Fruit fly (Drosophila melanogaster) whole organism, embryonic: ENCODE measurements around the gene CG7906.
A peak's percentile ranks its signal among the peaks of the same experiment; 100 is the strongest.

Source experiments
- Bdp1 ChIP-seq: fragments of 200-800 bp; sonication (Bioruptor generic); optimal IDR thresholded peaks from 3 replicates; lab custom pipeline; 2016; ENCODE audit warnings: missing biosample characterization, missing genetic modification characterization
- CG10209 ChIP-seq: fragments of 200-800 bp; sonication (Bioruptor generic); optimal IDR thresholded peaks from 3 replicates; lab custom pipeline; 2017; ENCODE audit warnings: missing biosample characterization, mild to moderate bottlenecking, missing genetic modification characterization, missing genetic modification reagents
- CG10431 ChIP-seq: fragments of 200-800 bp; sonication (Bioruptor generic); optimal IDR thresholded peaks from 3 replicates; lab custom pipeline; 2018; ENCODE audit warnings: missing biosample characterization, mild to moderate bottlenecking, missing genetic modification characterization
- CG10543 ChIP-seq: fragments of 200-800 bp; sonication (Bioruptor generic); optimal IDR thresholded peaks from 3 replicates; lab custom pipeline; 2017; ENCODE audit warnings: missing biosample characterization, mild to moderate bottlenecking, missing genetic modification characterization, moderate library complexity
- CG15073 ChIP-seq: fragments of 200-800 bp; sonication (Bioruptor generic); optimal IDR thresholded peaks from 2 replicates; lab custom pipeline; 2016; ENCODE audit warnings: missing biosample characterization, missing genetic modification characterization
- CG15269 ChIP-seq: fragments of 200-800 bp; sonication (Bioruptor generic); optimal IDR thresholded peaks from 2 replicates; lab custom pipeline; 2018; ENCODE audit warnings: missing biosample characterization, mild to moderate bottlenecking, missing genetic modification characterization, moderate library complexity
- CG15601 ChIP-seq: fragments of 200-800 bp; sonication (Bioruptor generic); optimal IDR thresholded peaks from 3 replicates; lab custom pipeline; 2019; ENCODE audit warnings: missing biosample characterization, mild to moderate bottlenecking, missing genetic modification characterization, moderate library complexity
- CG16813 ChIP-seq: fragments of 200-800 bp; sonication (Bioruptor generic); IDR thresholded peaks from 3 replicates; pipeline ENCODE4 v1.3.6; 2022; ENCODE audit warnings: missing biosample characterization, missing genetic modification characterization; ENCODE audit not compliant: partially characterized antibody
- CG17361 ChIP-seq: fragments of 200-800 bp; sonication (Bioruptor generic); IDR thresholded peaks from 3 replicates; pipeline ENCODE4 v1.3.6; 2022; ENCODE audit warnings: missing biosample characterization, missing genetic modification characterization
- CG17385 ChIP-seq: fragments of 200-800 bp; sonication (Bioruptor generic); optimal IDR thresholded peaks from 3 replicates; lab custom pipeline; 2018; ENCODE audit warnings: missing biosample characterization, mild to moderate bottlenecking, missing genetic modification characterization
- CG18262 ChIP-seq: fragments of 200-800 bp; optimal IDR thresholded peaks from 3 replicates; lab custom pipeline; 2019; ENCODE audit warnings: missing biosample characterization, mild to moderate bottlenecking, missing genetic modification characterization, moderate library complexity
- CG18476 ChIP-seq: fragments of 200-800 bp; sonication (Bioruptor generic); optimal IDR thresholded peaks from 2 replicates; lab custom pipeline; 2016; ENCODE audit warnings: missing biosample characterization, mild to moderate bottlenecking, missing genetic modification characterization
- CG18619 ChIP-seq: fragments of 200-800 bp; sonication (Bioruptor generic); optimal IDR thresholded peaks from 3 replicates; lab custom pipeline; 2017; ENCODE audit warnings: missing biosample characterization, mild to moderate bottlenecking, missing genetic modification characterization
- CG2120 ChIP-seq: fragments of 200-800 bp; sonication (Bioruptor generic); optimal IDR thresholded peaks from 3 replicates; lab custom pipeline; 2016; ENCODE audit warnings: missing biosample characterization, missing genetic modification characterization
- CG2202 ChIP-seq: fragments of 200-800 bp; sonication (Bioruptor generic); optimal IDR thresholded peaks from 2 replicates; lab custom pipeline; 2018; ENCODE audit warnings: missing biosample characterization, mild to moderate bottlenecking, missing genetic modification characterization
- CG33213 ChIP-seq: fragments of 200-800 bp; sonication (Bioruptor generic); optimal IDR thresholded peaks from 3 replicates; lab custom pipeline; 2016; ENCODE audit warnings: missing biosample characterization, missing genetic modification characterization
- CG33557 ChIP-seq: fragments of 200-800 bp; sonication (Bioruptor generic); optimal IDR thresholded peaks from 2 replicates; lab custom pipeline; 2019; ENCODE audit warnings: missing biosample characterization, mild to moderate bottlenecking, missing genetic modification characterization, moderate library complexity
- CG34224 ChIP-seq: fragments of 200-800 bp; sonication (Bioruptor generic); IDR thresholded peaks from 3 replicates; pipeline ENCODE4 v1.3.6; 2022; ENCODE audit warnings: missing biosample characterization, missing genetic modification characterization; ENCODE audit not compliant: partially characterized antibody
- CG34376 ChIP-seq: fragments of 200-800 bp; sonication (Bioruptor generic); optimal IDR thresholded peaks from 2 replicates; lab custom pipeline; 2018; ENCODE audit warnings: missing biosample characterization, mild to moderate bottlenecking, missing genetic modification characterization
- CG42726 ChIP-seq: fragments of 200-800 bp; sonication (Bioruptor generic); IDR thresholded peaks from 2 replicates; pipeline ENCODE4 v1.3.6; 2022; ENCODE audit warnings: missing biosample characterization, missing genetic modification characterization; ENCODE audit not compliant: partially characterized antibody
- CG4360 ChIP-seq: fragments of 200-800 bp; sonication (Bioruptor generic); IDR thresholded peaks from 2 replicates; pipeline ENCODE4 v1.3.6; 2022; ENCODE audit warnings: missing biosample characterization, missing genetic modification characterization
- CG7556 ChIP-seq: fragments of 200-800 bp; sonication (Bioruptor generic); optimal IDR thresholded peaks from 2 replicates; lab custom pipeline; 2017; ENCODE audit warnings: missing biosample characterization, mild to moderate bottlenecking, missing genetic modification characterization
- CG8944 ChIP-seq: fragments of 200-800 bp; sonication (Bioruptor generic); optimal IDR thresholded peaks from 3 replicates; lab custom pipeline; 2016; ENCODE audit warnings: missing biosample characterization, missing genetic modification characterization
- CG9876 ChIP-seq: fragments of 200-800 bp; sonication (Bioruptor generic); optimal IDR thresholded peaks from 2 replicates; lab custom pipeline; 2016; ENCODE audit warnings: missing biosample characterization, missing genetic modification characterization
- HmgZ ChIP-seq: fragments of 200-800 bp; sonication (Bioruptor generic); optimal IDR thresholded peaks from 2 replicates; lab custom pipeline; 2018; ENCODE audit warnings: missing biosample characterization, mild to moderate bottlenecking, missing genetic modification characterization
- Lhr ChIP-seq: fragments of 200-800 bp; sonication (Bioruptor generic); optimal IDR thresholded peaks from 3 replicates; lab custom pipeline; 2017; ENCODE audit warnings: mild to moderate bottlenecking, missing biosample characterization, missing genetic modification reagents, missing genetic modification characterization
- Nf-YC ChIP-seq: fragments of 200-800 bp; optimal IDR thresholded peaks from 3 replicates; lab custom pipeline; 2019; ENCODE audit warnings: missing biosample characterization, mild to moderate bottlenecking, missing genetic modification characterization, moderate library complexity
- NfI ChIP-seq: fragments of 200-800 bp; sonication (Bioruptor generic); optimal IDR thresholded peaks from 3 replicates; lab custom pipeline; 2018; ENCODE audit warnings: missing biosample characterization, mild to moderate bottlenecking, missing genetic modification characterization, moderate library complexity
- Pdp1 ChIP-seq, 2 experiments: fragments of 200-800 bp; sonication (Bioruptor generic); optimal IDR thresholded peaks; 3 replicates each; lab custom pipeline; 2016; ENCODE audit warnings: missing biosample characterization in 2 of 2, missing genetic modification characterization in 2 of 2, mild to moderate bottlenecking in 1 of 2, moderate library complexity in 1 of 2
- Rx ChIP-seq: fragments of 200-800 bp; sonication (Bioruptor generic); IDR thresholded peaks from 2 replicates; pipeline ENCODE4 v1.3.6; 2022; ENCODE audit warnings: missing biosample characterization, missing genetic modification characterization
- Sry-β ChIP-seq: fragments of 200-800 bp; sonication (Bioruptor generic); optimal IDR thresholded peaks from 2 replicates; lab custom pipeline; 2018; ENCODE audit warnings: missing biosample characterization, mild to moderate bottlenecking, missing genetic modification characterization, moderate library complexity
- Xrp1 ChIP-seq: fragments of 200-800 bp; sonication (Bioruptor generic); IDR thresholded peaks from 2 replicates; pipeline ENCODE4 v1.3.6; 2022; ENCODE audit warnings: missing biosample characterization, missing genetic modification characterization
- abd-A ChIP-seq: fragments of 200-800 bp; sonication (Bioruptor generic); optimal IDR thresholded peaks from 3 replicates; lab custom pipeline; 2019; ENCODE audit warnings: missing biosample characterization, mild to moderate bottlenecking, missing genetic modification characterization, moderate library complexity
- amos ChIP-seq: fragments of 200-800 bp; sonication (Bioruptor generic); IDR thresholded peaks from 2 replicates; pipeline ENCODE4 v1.3.6; 2022; ENCODE audit warnings: missing biosample characterization, missing genetic modification characterization; ENCODE audit not compliant: partially characterized antibody
- ato ChIP-seq: fragments of 200-800 bp; sonication (Bioruptor generic); IDR thresholded peaks from 2 replicates; pipeline ENCODE4 v1.3.6; 2022; ENCODE audit warnings: missing biosample characterization, missing genetic modification characterization; ENCODE audit not compliant: partially characterized antibody
- crc ChIP-seq: fragments of 200-800 bp; sonication (Bioruptor generic); optimal IDR thresholded peaks from 2 replicates; lab custom pipeline; 2016; ENCODE audit warnings: missing biosample characterization, missing genetic modification characterization
- grn ChIP-seq: fragments of 200-800 bp; sonication (Bioruptor generic); optimal IDR thresholded peaks from 3 replicates; lab custom pipeline; 2017; ENCODE audit warnings: missing biosample characterization, missing genetic modification characterization
- gsb-n ChIP-seq: fragments of 200-800 bp; sonication (Bioruptor generic); optimal IDR thresholded peaks from 3 replicates; lab custom pipeline; 2018; ENCODE audit warnings: missing biosample characterization, mild to moderate bottlenecking, missing genetic modification characterization
- hbn ChIP-seq: fragments of 200-800 bp; sonication (Bioruptor generic); IDR thresholded peaks from 2 replicates; pipeline ENCODE4 v1.3.6; 2022; ENCODE audit warnings: missing biosample characterization, missing genetic modification characterization; ENCODE audit not compliant: partially characterized antibody
- knrl ChIP-seq: fragments of 200-800 bp; sonication (Bioruptor generic); IDR thresholded peaks from 3 replicates; pipeline ENCODE4 v1.3.6; 2022; ENCODE audit warnings: missing biosample characterization, missing genetic modification characterization; ENCODE audit not compliant: partially characterized antibody
- lola ChIP-seq, 3 experiments: fragments of >200 bp in 2 of 3; fragments of 200-800 bp in 1 of 3; sonication (Bioruptor generic) in 1 of 3; optimal IDR thresholded peaks; 2 replicates each; lab custom pipeline; 2017 to 2019; ENCODE audit warnings: missing biosample characterization in 3 of 3, missing genetic modification characterization in 3 of 3, mild to moderate bottlenecking in 1 of 3, moderate library complexity in 1 of 3
- mld ChIP-seq: fragments of 200-800 bp; sonication (Bioruptor generic); IDR thresholded peaks from 3 replicates; pipeline ENCODE4 v1.3.6; 2022; ENCODE audit warnings: missing biosample characterization, missing genetic modification characterization; ENCODE audit not compliant: partially characterized antibody
- salm ChIP-seq: fragments of 200-800 bp; sonication (Bioruptor generic); optimal IDR thresholded peaks from 2 replicates; lab custom pipeline; 2018; ENCODE audit warnings: missing biosample characterization, mild to moderate bottlenecking, missing genetic modification characterization
- slbo ChIP-seq: fragments of 200-800 bp; sonication (Bioruptor generic); IDR thresholded peaks from 2 replicates; pipeline ENCODE4 v1.3.6; 2022; ENCODE audit warnings: missing biosample characterization, missing genetic modification characterization
- so ChIP-seq: fragments of 200-800 bp; sonication (Bioruptor generic); IDR thresholded peaks from 3 replicates; pipeline ENCODE4 v1.3.6; 2022; ENCODE audit warnings: missing biosample characterization, missing genetic modification characterization
- unc-4 ChIP-seq: fragments of 200-800 bp; sonication (Bioruptor generic); IDR thresholded peaks from 2 replicates; pipeline ENCODE4 v1.3.6; 2022; ENCODE audit warnings: missing biosample characterization, missing genetic modification characterization; ENCODE audit not compliant: partially characterized antibody
- vnd ChIP-seq: fragments of 200-800 bp; sonication (Bioruptor generic); IDR thresholded peaks from 3 replicates; pipeline ENCODE4 v1.3.6; 2022; ENCODE audit warnings: missing biosample characterization, missing genetic modification characterization; ENCODE audit not compliant: partially characterized antibody
- vvl ChIP-seq: fragments of 200-800 bp; sonication (Bioruptor generic); IDR thresholded peaks from 2 replicates; pipeline ENCODE4 v1.3.6; 2022; ENCODE audit warnings: missing biosample characterization, missing genetic modification characterization

The CG7906 gene

dm6 chr3L:14212300-14212893 lies 24.0 kb upstream of the CG7906 start (continued):
- TF ChIP-seq CG42726 (GFP tag; lab: Robert Waterston, UW) (peak; percentile 72), Xrp1 (GFP tag; lab: Robert Waterston, UW) (no peak), CG33213 (GFP tag; lab: Kevin White, UChicago) (no peak), CG15601 (tag; lab: Kevin White, UChicago) (no peak), CG18476 (GFP tag; lab: Kevin White, UChicago) (no peak), Lhr (GFP tag; lab: Kevin White, UChicago) (peak; percentile 14), CG7556 (GFP tag; lab: Kevin White, UChicago) (no peak), CG15269 (tag; lab: Kevin White, UChicago) (no peak), vvl (GFP tag; lab: Robert Waterston, UW) (peak; percentile 61; the same call in 1 of the 2 replicates), unc-4 (GFP tag; lab: Robert Waterston, UW) (no peak; the same call in 1 of the 2 replicates), HmgZ (tag; lab: Kevin White, UChicago) (peak; percentile 12), CG16813 (GFP tag; lab: Robert Waterston, UW) (peak; percentile 45; the same call in 2 of the 3 replicates), vnd (GFP tag; lab: Robert Waterston, UW) (0 out of 3 replicates have a peak, but pooled peaks have one; percentile 17), CG15073 (GFP tag; lab: Kevin White, UChicago) (no peak), abd-A (no peak), slbo (GFP tag; lab: Robert Waterston, UW) (no peak), so (GFP tag; lab: Robert Waterston, UW) (no peak), Sry-β (GFP tag; lab: Kevin White, UChicago) (no peak), CG34224 (GFP tag; lab: Robert Waterston, UW) (no peak), CG8944 (GFP tag; lab: Kevin White, UChicago) (no peak), CG18262 (tag; lab: Kevin White, UChicago) (no peak), CG17361 (GFP tag; lab: Robert Waterston, UW) (peak; percentile 47; the same call in 1 of the 3 replicates), CG9876 (GFP tag; lab: Kevin White, UChicago) (no peak), Pdp1 (GFP tag; optimal IDR thresholded peaks at IDR 0.05; lab: Kevin White, UChicago) (no peak), CG17385 (GFP tag; lab: Kevin White, UChicago) (no peak), knrl (GFP tag; lab: Robert Waterston, UW) (peak; percentile 66), CG2202 (tag; lab: Kevin White, UChicago) (no peak), CG10431 (GFP tag; lab: Kevin White, UChicago) (no peak), CG10543 (GFP tag; lab: Kevin White, UChicago) (no peak), CG18619 (GFP tag; lab: Kevin White, UChicago) (no peak), gsb-n (tag; lab: Kevin White, UChicago) (no peak), mld (no peak), crc (GFP tag; lab: Kevin White, UChicago) (no peak), NfI (no peak), amos (GFP tag; lab: Robert Waterston, UW) (peak; percentile 42), ato (GFP tag; lab: Robert Waterston, UW) (peak; percentile 18; the same call in 1 of the 2 replicates), salm (tag; lab: Kevin White, UChicago) (no peak), lola (GFP tag; optimal IDR thresholded peaks at IDR 0.05; lab: Kevin White, UChicago) (no peak), CG2120 (GFP tag; lab: Kevin White, UChicago) (no peak), CG4360 (GFP tag; lab: Robert Waterston, UW) (no peak), CG10209 (GFP tag; lab: Kevin White, UChicago) (no peak), hbn (GFP tag; lab: Robert Waterston, UW) (no peak), Rx (GFP tag; lab: Robert Waterston, UW) (no peak), CG34376 (GFP tag; lab: Kevin White, UChicago) (no peak), grn (no peak), Nf-YC (tag; lab: Kevin White, UChicago) (peak; percentile 19), Bdp1 (GFP tag; lab: Kevin White, UChicago) (no peak), CG33557 (GFP tag; lab: Kevin White, UChicago) (no peak)
